Worm (Caenorhabditis elegans) whole organism, L1 larva: ENCODE measurements around the gene srw-9.
A peak's percentile ranks its signal among the peaks of the same experiment; 100 is the strongest.

Experiments used
- C34B4.2 ChIP-seq: sonication (generic microtip); optimal IDR thresholded peaks from 2 replicates; lab custom pipeline; 2017; ENCODE audit warnings: mild to moderate bottlenecking, missing genetic modification characterization, missing compliant biosample characterization
- Y116A8C.19 ChIP-seq: sonication (generic microtip); optimal IDR thresholded peaks from 2 replicates; lab custom pipeline; 2016; ENCODE audit warnings: missing compliant biosample characterization, missing genetic modification characterization, borderline replicate concordance
- aha-1 ChIP-seq: fragments of 150-350 bp; optimal IDR thresholded peaks from 2 replicates; lab custom pipeline; 2014; ENCODE audit warnings: missing biosample characterization, missing genetic modification characterization
- alr-1 ChIP-seq: fragments of 200-800 bp; sonication (Bioruptor generic); optimal IDR thresholded peaks from 2 replicates; lab custom pipeline; 2018; ENCODE audit warnings: borderline replicate concordance, mild to moderate bottlenecking, missing genetic modification characterization, missing compliant biosample characterization
- blmp-1 ChIP-seq: fragments of 150-350 bp; optimal IDR thresholded peaks from 2 replicates; lab custom pipeline; 2014; ENCODE audit warnings: missing biosample characterization, missing genetic modification characterization
- ceh-63 ChIP-seq: fragments of 200-800 bp; sonication (Bioruptor generic); optimal IDR thresholded peaks from 2 replicates; lab custom pipeline; 2018; ENCODE audit warnings: mild to moderate bottlenecking, missing genetic modification characterization, missing compliant biosample characterization
- ceh-90 ChIP-seq: sonication (generic microtip); optimal IDR thresholded peaks from 2 replicates; lab custom pipeline; 2016; ENCODE audit warnings: missing genetic modification characterization, missing compliant biosample characterization
- dsc-1 ChIP-seq: sonication (generic microtip); optimal IDR thresholded peaks from 2 replicates; lab custom pipeline; 2016; ENCODE audit warnings: mild to moderate bottlenecking, missing genetic modification characterization, missing compliant biosample characterization
- efl-1 ChIP-seq, 4 experiments: fragments of 150-350 bp; optimal IDR thresholded peaks in 3 of 4; peaks in 1 of 4; 1 replicate in 1 of 4; 2 replicates in 3 of 4; lab custom pipeline; 2014; ENCODE audit warnings: missing biosample characterization in 2 of 4, missing genetic modification characterization in 2 of 4, missing genetic modification reagents in 2 of 4
- fkh-4 ChIP-seq: sonication (generic microtip); optimal IDR thresholded peaks from 2 replicates; lab custom pipeline; 2016; ENCODE audit warnings: missing compliant biosample characterization, missing genetic modification characterization, borderline replicate concordance
- fkh-8 ChIP-seq: sonication (generic microtip); optimal IDR thresholded peaks from 2 replicates; lab custom pipeline; 2016; ENCODE audit warnings: mild to moderate bottlenecking, missing genetic modification characterization, missing compliant biosample characterization
- hlh-17 ChIP-seq: fragments of 200-800 bp; sonication (Bioruptor generic); optimal IDR thresholded peaks from 2 replicates; lab custom pipeline; 2018; ENCODE audit warnings: missing genetic modification characterization, mild to moderate bottlenecking, missing compliant biosample characterization, moderate library complexity, borderline replicate concordance
- hlh-4 ChIP-seq: sonication (generic microtip); optimal IDR thresholded peaks from 2 replicates; lab custom pipeline; 2016; ENCODE audit warnings: mild to moderate bottlenecking, missing genetic modification characterization, missing compliant biosample characterization
- irx-1 ChIP-seq: sonication (generic microtip); optimal IDR thresholded peaks from 2 replicates; lab custom pipeline; 2016; ENCODE audit warnings: missing genetic modification characterization, missing compliant biosample characterization
- jun-1 ChIP-seq: fragments of 150-350 bp; optimal IDR thresholded peaks from 2 replicates; lab custom pipeline; 2014; ENCODE audit warnings: missing biosample characterization, missing genetic modification reagents, missing genetic modification characterization
- lin-13 ChIP-seq: fragments of 150-350 bp; optimal IDR thresholded peaks from 2 replicates; lab custom pipeline; 2014; ENCODE audit warnings: missing biosample characterization, missing genetic modification reagents, missing genetic modification characterization
- lin-39 ChIP-seq: fragments of 150-350 bp; optimal IDR thresholded peaks from 2 replicates; lab custom pipeline; 2014; ENCODE audit warnings: missing biosample characterization, missing genetic modification reagents, missing genetic modification characterization
- lsy-2 ChIP-seq, 2 experiments: fragments of 150-350 bp; optimal IDR thresholded peaks; 2 replicates each; lab custom pipeline; 2014; ENCODE audit warnings: missing biosample characterization in 2 of 2, missing genetic modification characterization in 2 of 2
- mdl-1 ChIP-seq, 2 experiments: fragments of 150-350 bp; optimal IDR thresholded peaks; 2 replicates each; lab custom pipeline; 2014 to 2017; ENCODE audit warnings: missing biosample characterization in 2 of 2, missing genetic modification characterization in 2 of 2, inconsistent platforms in 1 of 2
- nhr-19 ChIP-seq: fragments of 200-800 bp; sonication (Bioruptor generic); conservative IDR thresholded peaks from 2 replicates; pipeline ENCODE4 v1.3.6; 2022; ENCODE audit warnings: missing genetic modification characterization, missing compliant biosample characterization
- nhr-20 ChIP-seq: sonication (generic microtip); optimal IDR thresholded peaks from 2 replicates; lab custom pipeline; 2016; ENCODE audit warnings: mild to moderate bottlenecking, missing genetic modification characterization, missing compliant biosample characterization
- nhr-71 ChIP-seq: sonication (generic microtip); optimal IDR thresholded peaks from 2 replicates; lab custom pipeline; 2016; ENCODE audit warnings: mild to moderate bottlenecking, missing genetic modification characterization, moderate library complexity, missing compliant biosample characterization
- nhr-77 ChIP-seq: fragments of 150-350 bp; optimal IDR thresholded peaks from 2 replicates; lab custom pipeline; 2014; ENCODE audit warnings: missing biosample characterization, missing genetic modification characterization
- nhr-84 ChIP-seq: sonication (generic microtip); optimal IDR thresholded peaks from 2 replicates; lab custom pipeline; 2017; ENCODE audit warnings: missing biosample characterization, missing genetic modification characterization
- nhr-85 ChIP-seq: sonication (generic microtip); peaks from one replicate; lab custom pipeline; 2016; ENCODE audit warnings: missing genetic modification characterization, inconsistent platforms, missing compliant biosample characterization
- pag-3 ChIP-seq: sonication (generic microtip); optimal IDR thresholded peaks from 2 replicates; lab custom pipeline; 2017; ENCODE audit warnings: missing genetic modification characterization, mild to moderate bottlenecking, missing compliant biosample characterization, antibody characterized with exemption, borderline replicate concordance; ENCODE audit not compliant: insufficient read depth
- pax-3 ChIP-seq: fragments of 200-800 bp; sonication (Bioruptor generic); optimal IDR thresholded peaks from 2 replicates; lab custom pipeline; 2018; ENCODE audit warnings: mild to moderate bottlenecking, missing genetic modification characterization, moderate library complexity, missing compliant biosample characterization
- pqm-1 ChIP-seq: sonication (generic microtip); optimal IDR thresholded peaks from 3 replicates; lab custom pipeline; 2017; ENCODE audit warnings: missing biosample characterization, missing genetic modification characterization
- rnt-1 ChIP-seq: sonication (generic microtip); optimal IDR thresholded peaks from 2 replicates; lab custom pipeline; 2016; ENCODE audit warnings: mild to moderate bottlenecking, missing genetic modification characterization, moderate library complexity, missing compliant biosample characterization
- snpc-4 ChIP-seq: fragments of 150-350 bp; optimal IDR thresholded peaks from 2 replicates; lab custom pipeline; 2014; ENCODE audit warnings: missing biosample characterization, missing genetic modification characterization
- sox-4 ChIP-seq: sonication (generic microtip); optimal IDR thresholded peaks from 2 replicates; lab custom pipeline; 2016; ENCODE audit warnings: missing genetic modification characterization, missing compliant biosample characterization
- swsn-7 ChIP-seq: sonication (generic microtip); optimal IDR thresholded peaks from 2 replicates; lab custom pipeline; 2016; ENCODE audit warnings: missing genetic modification characterization, missing compliant biosample characterization
- tlp-1 ChIP-seq: fragments of 150-350 bp; optimal IDR thresholded peaks from 2 replicates; lab custom pipeline; 2014; ENCODE audit warnings: missing biosample characterization, missing genetic modification characterization
- unc-62 ChIP-seq: fragments of 150-350 bp; optimal IDR thresholded peaks from 2 replicates; lab custom pipeline; 2014; ENCODE audit warnings: missing biosample characterization, missing genetic modification reagents, missing genetic modification characterization
- unc-86 ChIP-seq: sonication (generic microtip); optimal IDR thresholded peaks from 2 replicates; lab custom pipeline; 2016; ENCODE audit warnings: missing genetic modification characterization, missing compliant biosample characterization
- unc-98 ChIP-seq: fragments of 200-800 bp; sonication (Bioruptor generic); IDR thresholded peaks from 2 replicates; pipeline ENCODE4 v1.3.6; 2022; ENCODE audit warnings: missing genetic modification characterization, missing compliant biosample characterization
- xbp-1 ChIP-seq: sonication (generic microtip); optimal IDR thresholded peaks from 2 replicates; lab custom pipeline; 2016; ENCODE audit warnings: missing genetic modification characterization, missing compliant biosample characterization
- ztf-11 ChIP-seq, 2 experiments: sonication (generic microtip); optimal IDR thresholded peaks; 2 replicates each; lab custom pipeline; 2016 to 2017; ENCODE audit warnings: missing genetic modification characterization in 2 of 2, missing biosample characterization in 1 of 2, missing compliant biosample characterization in 1 of 2
- ztf-4 ChIP-seq: fragments of 150-350 bp; optimal IDR thresholded peaks from 2 replicates; lab custom pipeline; 2014; ENCODE audit warnings: missing biosample characterization, missing genetic modification characterization

The srw-9 gene

DNA sequence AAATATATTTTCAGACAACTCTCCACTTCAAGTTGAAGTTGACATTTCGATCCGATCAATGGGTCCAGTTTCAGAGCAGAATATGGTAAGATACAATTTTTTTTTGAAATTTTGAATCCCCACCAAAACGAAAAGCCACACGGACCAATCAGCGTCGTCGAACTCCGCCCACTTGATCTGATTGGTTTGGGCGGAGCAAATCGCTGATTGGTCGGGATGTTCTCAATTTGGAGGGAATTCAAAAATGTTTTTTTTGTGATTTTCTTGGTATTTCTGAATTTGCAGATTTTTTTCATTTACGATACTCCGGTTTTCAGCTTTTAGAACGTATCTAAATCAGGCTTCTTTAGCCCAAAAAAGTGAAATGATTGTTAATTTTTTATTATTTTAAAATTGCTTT, 28.0 kb downstream of the srw-9 start:
- TF ChIP-seq efl-1 (optimal IDR thresholded peaks at IDR 0.05; lab: Kevin White, UChicago), result no peak
- no peak for TF ChIP-seq efl-1 (GFP tag; optimal IDR thresholded peaks at IDR 0.05 in 1 of 2; lab: Kevin White, UChicago)
- TF ChIP-seq C34B4.2 (tag; lab: Kevin White, UChicago), result no peak

DNA sequence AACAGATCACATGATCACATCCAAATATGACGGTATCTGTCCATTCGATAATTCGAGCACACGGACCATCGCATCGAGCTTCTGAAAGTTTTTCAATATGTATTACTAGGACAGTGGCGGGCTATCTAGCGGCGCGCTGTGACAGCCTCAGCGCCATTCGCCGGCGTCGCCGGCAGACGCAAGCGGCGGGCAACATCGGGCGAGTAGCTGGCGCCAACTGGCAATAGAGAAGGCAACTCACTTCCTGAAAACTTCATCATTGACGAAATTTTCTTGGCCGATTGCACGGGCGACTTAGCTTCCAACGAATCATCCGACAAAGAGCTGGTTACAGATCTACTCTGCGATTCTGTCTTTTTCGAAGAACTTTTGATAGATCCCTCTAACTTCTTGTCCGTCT, 30.8 kb downstream of the srw-9 start:
- no peak for TF ChIP-seq irx-1
- TF ChIP-seq swsn-7, result no peak
- TF ChIP-seq alr-1 (tag; lab: Kevin White, UChicago), result no peak
- TF ChIP-seq rnt-1 (tag; lab: Kevin White, UChicago), result no peak
- TF ChIP-seq sox-4, result no peak
- TF ChIP-seq pax-3 (tag; lab: Kevin White, UChicago), result no peak
- TF ChIP-seq hlh-4 (tag; lab: Kevin White, UChicago), result no peak
- TF ChIP-seq tlp-1 (tag; lab: Kevin White, UChicago), result no peak
- TF ChIP-seq pag-3 (tag; lab: Kevin White, UChicago), result no peak
- TF ChIP-seq dsc-1 (tag; lab: Kevin White, UChicago), result no peak
- TF ChIP-seq lsy-2 (tag; optimal IDR thresholded peaks at IDR 0.05; lab: Kevin White, UChicago), result no peak
- TF ChIP-seq nhr-77 (tag; lab: Kevin White, UChicago), result no peak
- TF ChIP-seq, all 84 proteins: peak for 0

DNA sequence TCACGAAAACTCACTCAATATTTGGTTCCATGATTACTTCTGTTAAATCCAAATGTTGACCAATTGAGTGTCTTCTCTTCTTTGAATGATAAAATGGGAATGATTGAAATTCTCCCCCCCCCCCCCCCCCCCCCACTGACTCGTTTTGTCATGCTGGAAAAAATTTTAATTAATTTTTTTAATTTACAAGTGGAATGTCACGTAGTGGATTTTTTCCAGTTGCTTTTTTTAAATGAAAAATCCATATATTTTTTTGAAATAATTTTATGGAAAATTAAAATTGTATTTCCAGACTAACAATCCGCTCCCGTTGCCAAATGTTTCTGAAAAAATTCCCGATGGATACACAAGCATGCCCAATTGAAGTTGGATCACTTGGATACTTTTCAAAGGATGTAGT, 32.0 kb downstream of the srw-9 start, which contains the start of gene BE10.1:
TSS of gene BE10.1 (minus strand) at position 101 of the 400 bp plus-strand sequence.
- no peak for TF ChIP-seq lin-13 (GFP tag; lab: Kevin White, UChicago)
- no peak for TF ChIP-seq C34B4.2 (tag; lab: Kevin White, UChicago)
- no peak for TF ChIP-seq ztf-11 (tag; optimal IDR thresholded peaks at IDR 0.05; lab: Kevin White, UChicago)
- no peak for TF ChIP-seq ceh-90 (tag; lab: Kevin White, UChicago)
- TF ChIP-seq pqm-1 (tag; lab: Kevin White, UChicago), result no peak
- TF ChIP-seq lin-39 (tag; lab: Kevin White, UChicago), result no peak
- TF ChIP-seq nhr-84 (tag; lab: Kevin White, UChicago), result no peak
- TF ChIP-seq hlh-17 (GFP tag; lab: Kevin White, UChicago), result no peak
- TF ChIP-seq snpc-4 (tag; lab: Kevin White, UChicago), result no peak
- no peak for TF ChIP-seq unc-86 (tag; lab: Kevin White, UChicago)
- no peak for TF ChIP-seq fkh-8
- TF ChIP-seq unc-98, result no peak

DNA sequence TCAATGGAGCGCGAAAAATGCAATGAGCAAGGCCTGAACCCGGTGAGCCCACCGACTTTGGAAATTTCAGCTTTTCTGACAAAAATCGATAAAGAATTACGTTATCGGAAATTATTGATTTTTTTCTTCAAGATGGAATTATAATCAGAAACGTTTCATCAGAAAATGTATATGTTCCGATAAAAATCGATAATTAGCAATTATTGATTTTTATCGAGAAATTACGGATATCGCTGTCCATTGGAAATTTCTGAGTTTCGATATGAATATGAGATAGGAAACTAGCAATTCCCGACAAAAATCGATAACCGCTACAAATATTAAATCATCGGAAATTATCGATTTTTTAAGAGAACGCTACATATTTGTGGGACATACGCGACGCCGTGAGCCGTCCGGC, 36.7 kb downstream of the srw-9 start:
- TF ChIP-seq jun-1, result no peak
- TF ChIP-seq, all 84 proteins: peak for 0

DNA sequence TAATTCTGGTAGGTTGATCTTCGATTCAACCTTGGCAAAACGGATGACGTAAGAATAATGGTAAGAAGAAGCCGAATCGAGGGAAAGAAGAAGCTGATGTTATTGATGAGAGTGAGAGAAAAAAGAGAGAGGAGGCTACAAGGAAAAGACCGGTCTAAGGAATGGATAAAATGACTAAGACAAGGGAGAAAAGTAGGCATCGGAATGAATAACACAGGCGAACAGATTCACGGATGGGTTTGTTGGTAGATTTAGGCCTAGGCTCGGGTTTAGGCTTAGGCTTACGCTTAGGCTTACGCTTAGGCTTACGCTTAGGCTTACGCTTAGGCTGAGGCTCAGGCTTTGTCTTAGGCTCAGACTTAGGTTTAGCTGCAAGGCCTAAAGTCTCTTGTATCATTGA, 41.0 kb downstream of the srw-9 start, which contains the start of gene agmo-1:
TSS of gene agmo-1 (minus strand) at position 101 of the 400 bp plus-strand sequence.
- no peak for TF ChIP-seq ceh-63 (GFP tag; lab: Kevin White, UChicago)
- peak; percentile 32 for TF ChIP-seq blmp-1 (tag; lab: Kevin White, UChicago)
- TF ChIP-seq xbp-1 (tag; lab: Kevin White, UChicago), result no peak
- no peak for TF ChIP-seq pax-3 (tag; lab: Kevin White, UChicago)
- no peak for TF ChIP-seq tlp-1 (tag; lab: Kevin White, UChicago)
- no peak for TF ChIP-seq pag-3 (tag; lab: Kevin White, UChicago)
- no peak for TF ChIP-seq nhr-71 (tag; lab: Kevin White, UChicago)
- no peak for TF ChIP-seq nhr-19 (GFP tag; lab: Robert Waterston, UW)
- TF ChIP-seq, all 84 proteins: peak for 1

DNA sequence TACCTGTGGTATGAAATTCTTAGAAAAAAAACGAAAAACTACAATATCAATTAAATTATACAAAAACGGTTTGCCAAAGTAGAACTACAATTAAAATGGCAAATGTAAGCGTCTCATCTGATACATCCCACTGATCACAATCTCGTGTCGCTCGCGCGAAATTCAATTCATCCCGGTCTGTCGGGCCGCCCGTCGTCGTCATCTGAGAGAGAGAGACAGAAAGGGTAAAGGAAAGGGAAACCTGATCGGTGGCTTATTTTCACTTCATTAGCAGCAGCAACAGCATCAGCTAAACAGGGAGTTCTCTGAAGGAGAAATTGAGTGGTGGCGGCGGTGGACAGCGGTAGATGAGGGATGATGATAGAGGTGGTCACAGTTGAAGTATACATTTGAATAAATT, 43.1 kb downstream of the srw-9 start:
- TF ChIP-seq nhr-71 (tag; lab: Kevin White, UChicago) (no peak), fkh-4 (tag; lab: Kevin White, UChicago) (no peak), pax-3 (tag; lab: Kevin White, UChicago) (no peak), aha-1 (tag; lab: Kevin White, UChicago) (no peak), nhr-20 (peak; percentile 0), mdl-1 (tag; optimal IDR thresholded peaks at IDR 0.05; lab: Kevin White, UChicago) (no peak), unc-62 (no peak), lin-39 (tag; lab: Kevin White, UChicago) (no peak), ztf-4 (no peak), nhr-85 (tag; lab: Kevin White, UChicago) (peak; percentile 62), Y116A8C.19 (tag; lab: Kevin White, UChicago) (no peak), blmp-1 (tag; lab: Kevin White, UChicago) (peak; percentile 100), ztf-11 (tag; optimal IDR thresholded peaks at IDR 0.05; lab: Kevin White, UChicago) (no peak)
